Fruit fly (Drosophila melanogaster) S2 (cell line): ENCODE measurements around the gene scyl.

Experiments used
- CG8478 ChIP-seq: fragments of >200 bp; optimal IDR thresholded peaks from 2 replicates; lab custom pipeline; 2018
- CTCF ChIP-seq, 2 experiments: fragments of >200 bp; optimal IDR thresholded peaks; 2 replicates each; lab custom pipeline; 2018

- TF ChIP-seq CG8478 (lab: Kevin White, UChicago), result no peak
- TF ChIP-seq CTCF (optimal IDR thresholded peaks at IDR 0.05; lab: Kevin White, UChicago), result no peak
Observed at dm6 chr3L:11254470-11255185, 2.5 kb downstream of the scyl start.
